Fruit fly (Drosophila melanogaster): ENCODE results near the gene CG15641.

DNA sequence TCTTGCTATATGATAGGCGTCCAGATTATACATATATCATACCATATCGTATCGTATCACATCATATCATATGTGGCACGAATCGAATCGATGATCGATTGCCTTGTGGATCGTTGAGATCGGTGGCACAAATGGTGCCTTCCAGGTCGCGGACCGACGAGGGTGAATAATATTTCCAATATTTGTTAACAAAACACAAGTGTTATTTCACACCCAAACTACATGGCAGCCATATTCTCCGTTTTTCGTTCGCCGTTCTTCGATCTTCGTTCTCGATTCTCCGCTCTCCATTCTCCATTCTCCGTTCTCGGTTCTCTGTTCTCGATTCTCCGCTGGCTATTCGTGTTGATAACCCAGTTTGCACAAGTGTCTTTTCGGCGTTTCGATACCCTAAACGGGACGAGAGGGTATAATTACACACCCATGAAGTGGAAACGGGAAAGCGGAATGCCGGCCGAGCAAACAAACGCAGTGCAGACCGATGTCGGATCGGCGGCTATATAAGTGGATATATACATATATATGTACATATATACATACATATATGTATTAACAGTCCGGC is 34.1 kb downstream of the CG15641 start:
- no peak for TF ChIP-seq brk (GFP tag; optimal IDR thresholded peaks at IDR 0.05)
- TF ChIP-seq Dfd (GFP tag; optimal IDR thresholded peaks at IDR 0.05) = no peak
- TF ChIP-seq rgr (GFP tag; optimal IDR thresholded peaks at IDR 0.05) = peak; percentile 25
- TF ChIP-seq dl (GFP tag; optimal IDR thresholded peaks at IDR 0.05; ENCODE audit: insufficient read depth in 1 of 2, partially characterized antibody in 2 of 2) = peak in 1 of 2 experiments; percentile 39
